Fruit fly (Drosophila melanogaster) Kc167 (cell line): ENCODE results near the gene CG13775.

Source experiments
- Myc ChIP-seq: fragments of >200 bp; optimal IDR thresholded peaks from 2 replicates; lab custom pipeline; 2017; ENCODE audit warnings: missing external identifiers
- Sin3A ChIP-seq: fragments of >200 bp; optimal IDR thresholded peaks from 2 replicates; lab custom pipeline; 2018; ENCODE audit warnings: missing external identifiers
- h ChIP-seq: fragments of >200 bp; optimal IDR thresholded peaks from 3 replicates; lab custom pipeline; 2018; ENCODE audit warnings: missing external identifiers
- insv ChIP-seq: fragments of >200 bp; optimal IDR thresholded peaks from 3 replicates; lab custom pipeline; 2018; ENCODE audit warnings: missing external identifiers
- psq ChIP-seq: fragments of >200 bp; optimal IDR thresholded peaks from 2 replicates; lab custom pipeline; 2017; ENCODE audit warnings: missing external identifiers
- ttk ChIP-seq: sonication (Bioruptor generic); optimal IDR thresholded peaks from 2 replicates; lab custom pipeline; 2017; ENCODE audit warnings: missing external identifiers

dm6 chr2L:6968013-6968517 is 11.3 kb upstream of the CG13775 start:
- TF ChIP-seq ttk (lab: Kevin White, UChicago): no peak
- TF ChIP-seq Sin3A (lab: Kevin White, UChicago): no peak
- TF ChIP-seq Myc (lab: Kevin White, UChicago): no peak
- no peak for TF ChIP-seq psq (lab: Kevin White, UChicago)
- TF ChIP-seq insv: no peak
- TF ChIP-seq h: no peak
